Worm (Caenorhabditis elegans) whole organism, L2 larva: ENCODE results near the gene ceh-14.

Experiments
- ama-1 ChIP-seq: fragments of 150-350 bp; optimal IDR thresholded peaks from 2 replicates; lab custom pipeline; 2018; ENCODE audit warnings: inconsistent platforms
- ceh-82 ChIP-seq: fragments of 150-350 bp; optimal IDR thresholded peaks from 2 replicates; lab custom pipeline; 2014; ENCODE audit warnings: missing biosample characterization, missing genetic modification characterization
- lin-11 ChIP-seq: fragments of 150-350 bp; sonication (generic microtip); optimal IDR thresholded peaks from 2 replicates; lab custom pipeline; 2014; ENCODE audit warnings: missing biosample characterization, missing genetic modification characterization, inconsistent platforms, mixed read lengths
- mdl-1 ChIP-seq, 2 experiments: fragments of 150-350 bp in 1 of 2; sonication (generic microtip) in 1 of 2; optimal IDR thresholded peaks; 2 replicates each; lab custom pipeline; 2017; ENCODE audit warnings: missing biosample characterization in 2 of 2, missing genetic modification characterization in 2 of 2
- nhr-11 ChIP-seq: fragments of 150-350 bp; optimal IDR thresholded peaks from 2 replicates; lab custom pipeline; 2014; ENCODE audit warnings: missing biosample characterization, missing genetic modification characterization
- nhr-77 ChIP-seq: fragments of 150-350 bp; optimal IDR thresholded peaks from 2 replicates; lab custom pipeline; 2014; ENCODE audit warnings: missing biosample characterization, missing genetic modification characterization
- ztf-1 ChIP-seq: fragments of 200-800 bp; sonication (Bioruptor generic); conservative IDR thresholded peaks from 2 replicates; pipeline ENCODE4 v1.3.6; 2022; ENCODE audit warnings: missing genetic modification characterization, missing compliant biosample characterization

ce11 chrX:7506533-7506932 is 26.0 kb downstream of the ceh-14 start, which contains the start of gene lgc-11:
- TF ChIP-seq ceh-82: no peak
- no peak for TF ChIP-seq ama-1 (lab: Kevin White, UChicago)
- no peak for TF ChIP-seq mdl-1 (tag; optimal IDR thresholded peaks at IDR 0.05; lab: Kevin White, UChicago)
- TF ChIP-seq nhr-11 (tag; lab: Kevin White, UChicago): no peak
- no peak for TF ChIP-seq nhr-77 (tag; lab: Kevin White, UChicago)
- TF ChIP-seq ztf-1 (GFP tag; lab: Robert Waterston, UW): no peak
- no peak for TF ChIP-seq lin-11 (tag; lab: Kevin White, UChicago)
